Worm (Caenorhabditis elegans) whole organism, L4/young adult: ENCODE measurements around the gene C18E9.7.

Experiments
- W03F9.2 ChIP-seq: fragments of 150-350 bp; optimal IDR thresholded peaks from 2 replicates; lab custom pipeline; 2014; ENCODE audit warnings: missing biosample characterization, missing genetic modification characterization
- dao-5 ChIP-seq: sonication (generic microtip); optimal IDR thresholded peaks from 2 replicates; lab custom pipeline; 2016; ENCODE audit warnings: missing genotype, missing genetic modification characterization, moderate library complexity, missing compliant biosample characterization
- him-1 ChIP-seq: sonication (generic microtip); optimal IDR thresholded peaks from 2 replicates; lab custom pipeline; 2016; ENCODE audit warnings: missing genotype, missing genetic modification reagents, missing genetic modification characterization, missing compliant biosample characterization

C18E9.7 gene

DNA sequence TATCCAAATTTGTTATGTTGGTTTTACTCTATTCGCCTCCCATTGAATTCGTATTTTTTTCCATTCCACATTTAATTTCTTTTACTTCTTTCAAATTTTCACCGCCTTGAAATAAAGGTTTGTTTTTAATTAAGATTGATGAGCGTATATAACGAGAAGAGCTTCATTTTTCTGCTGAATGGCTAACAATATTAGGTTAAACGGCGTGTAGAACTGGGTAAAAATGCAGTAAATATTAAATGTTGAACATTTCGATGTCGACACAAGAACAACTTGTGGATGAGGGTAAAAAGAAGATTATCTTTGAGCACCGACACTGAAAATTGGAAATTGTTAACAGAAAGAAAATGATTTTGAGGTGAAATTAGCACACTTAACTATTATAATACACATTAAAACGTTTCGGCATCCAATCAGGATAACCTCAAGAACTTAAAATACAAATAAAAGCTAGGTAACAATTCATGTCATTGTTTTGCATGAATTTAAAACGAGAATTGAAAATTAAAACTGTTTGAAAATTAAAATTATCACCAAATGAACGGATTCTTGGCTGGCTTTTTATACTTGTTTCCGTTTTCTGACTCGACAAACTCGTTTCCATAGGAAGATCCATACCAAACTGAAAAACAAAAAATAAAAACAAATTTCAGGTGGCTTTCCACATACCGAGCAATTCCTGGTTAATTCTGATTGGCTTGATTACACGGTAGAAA, 43.5 kb downstream of the C18E9.7 start:
- TF ChIP-seq dao-5 (tag; lab: Kevin White, UChicago), result no peak
- no peak for TF ChIP-seq him-1 (tag; lab: Kevin White, UChicago)
- TF ChIP-seq W03F9.2, result no peak

DNA sequence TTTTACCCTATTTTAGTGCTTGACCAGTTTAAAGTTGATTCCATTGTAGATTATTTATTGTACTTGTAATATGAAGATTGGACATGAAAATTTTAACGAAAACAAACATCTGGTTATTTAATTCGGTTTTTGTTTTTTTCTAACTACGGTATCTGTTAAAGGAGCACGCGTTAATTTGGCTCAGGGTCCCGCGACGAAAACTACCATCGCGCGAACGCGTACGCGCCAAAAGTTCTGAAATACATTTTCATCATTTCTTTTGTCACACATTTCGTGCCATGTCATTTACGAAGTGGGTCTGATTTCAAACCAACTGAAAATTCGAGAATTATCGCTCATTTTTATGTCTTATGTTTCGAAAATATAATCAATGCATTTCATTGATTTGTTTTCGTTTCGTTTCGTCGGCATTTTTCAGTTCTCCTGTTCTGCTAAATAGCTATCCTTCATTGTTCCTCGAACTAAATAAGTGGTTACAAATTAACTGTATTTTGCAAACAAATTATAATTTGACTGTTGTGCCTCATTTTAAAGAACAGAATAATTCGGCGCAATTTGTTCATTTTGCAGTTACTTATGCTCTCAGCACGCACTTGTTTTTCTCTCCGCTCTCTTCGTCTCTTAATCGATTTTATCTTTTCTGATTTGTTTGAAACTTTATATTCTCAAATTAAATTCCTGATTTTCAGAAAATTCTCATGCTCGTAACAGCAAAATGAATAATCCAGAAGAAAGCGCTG, 48.7 kb downstream of the C18E9.7 start, which contains the start of gene T21B10.3:
T21B10.3 (plus strand) TSS at position 690 of the 740 bp plus-strand sequence.
- peak; percentile 22 for TF ChIP-seq him-1 (tag; lab: Kevin White, UChicago)
- TF ChIP-seq W03F9.2, result peak; percentile 68
- no peak for TF ChIP-seq dao-5 (tag; lab: Kevin White, UChicago)

DNA sequence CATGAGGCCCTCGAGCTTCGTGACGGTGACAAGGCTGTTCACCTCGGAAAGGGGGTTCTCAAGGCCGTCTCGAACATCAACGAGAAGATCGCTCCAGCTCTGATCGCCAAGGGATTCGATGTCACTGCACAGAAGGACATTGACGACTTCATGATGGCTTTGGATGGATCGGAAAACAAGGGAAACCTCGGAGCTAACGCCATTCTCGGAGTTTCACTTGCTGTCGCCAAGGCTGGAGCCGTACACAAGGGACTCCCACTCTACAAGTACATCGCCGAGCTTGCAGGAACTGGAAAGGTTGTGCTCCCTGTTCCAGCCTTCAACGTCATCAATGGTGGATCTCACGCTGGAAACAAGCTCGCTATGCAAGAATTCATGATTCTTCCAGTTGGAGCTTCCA, 50.2 kb downstream of the C18E9.7 start:
- TF ChIP-seq dao-5 (tag; lab: Kevin White, UChicago), result no peak
- no peak for TF ChIP-seq him-1 (tag; lab: Kevin White, UChicago)
- TF ChIP-seq W03F9.2, result no peak

DNA sequence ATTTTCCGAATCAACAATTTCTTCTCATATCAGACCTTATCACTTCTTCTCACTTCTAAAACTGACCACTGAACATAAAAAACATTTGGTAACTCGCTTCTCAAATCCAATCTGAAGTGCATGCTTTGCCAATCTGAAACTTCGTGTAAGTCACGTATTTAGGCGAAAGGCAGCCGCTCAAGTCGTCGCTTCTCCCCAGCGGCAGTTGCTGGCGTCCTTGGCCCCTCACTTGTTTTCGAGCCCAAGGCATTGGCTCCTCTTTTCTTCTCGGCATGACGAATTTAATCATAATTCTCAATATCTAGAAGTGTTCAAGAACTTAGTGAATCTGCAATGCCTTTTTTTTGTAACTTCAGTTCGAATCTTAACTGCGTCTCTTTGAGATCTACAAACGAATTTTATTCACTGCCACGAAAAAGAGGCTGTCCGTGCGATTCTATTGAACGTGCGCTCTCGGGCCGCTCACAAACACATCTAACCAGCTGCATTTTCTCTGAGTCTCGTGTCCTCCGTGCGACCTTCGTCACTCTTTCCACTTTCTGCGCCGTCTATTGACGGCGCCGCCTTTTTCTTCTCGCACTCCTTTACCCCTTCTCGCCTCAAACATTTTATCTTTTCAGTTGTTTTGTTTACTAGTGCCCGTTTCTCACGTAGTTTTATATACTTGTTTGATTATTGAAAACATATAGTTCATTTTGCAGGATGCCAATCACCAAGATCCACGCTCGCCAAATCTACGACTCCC, 51.0 kb downstream of the C18E9.7 start:
- no peak for TF ChIP-seq W03F9.2

DNA sequence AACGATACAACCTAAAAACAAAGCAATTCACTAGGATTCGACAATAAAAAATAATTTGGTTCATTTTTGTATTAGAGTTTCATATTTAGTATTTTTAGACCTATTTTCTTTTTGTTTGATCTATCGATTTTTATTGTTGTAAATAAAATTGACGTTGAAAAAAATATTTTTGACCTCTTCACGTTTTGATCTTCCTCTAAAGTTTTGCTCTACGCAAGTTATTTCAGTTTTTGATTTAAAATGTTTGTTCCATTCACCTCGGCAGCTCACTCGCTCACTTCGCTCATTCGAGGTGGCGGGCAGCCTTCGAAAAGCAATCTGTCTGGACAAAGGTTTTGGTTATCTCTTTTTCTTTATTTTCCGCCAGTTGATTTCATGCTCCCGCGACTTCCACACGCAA, 51.8 kb downstream of the C18E9.7 start, which contains the start of gene enol-1:
enol-1 (plus strand) TSS at position 235 of the 400 bp plus-strand sequence.
- TF ChIP-seq W03F9.2, result no peak
- no peak for TF ChIP-seq him-1 (tag; lab: Kevin White, UChicago)
- TF ChIP-seq dao-5 (tag; lab: Kevin White, UChicago), result no peak

DNA sequence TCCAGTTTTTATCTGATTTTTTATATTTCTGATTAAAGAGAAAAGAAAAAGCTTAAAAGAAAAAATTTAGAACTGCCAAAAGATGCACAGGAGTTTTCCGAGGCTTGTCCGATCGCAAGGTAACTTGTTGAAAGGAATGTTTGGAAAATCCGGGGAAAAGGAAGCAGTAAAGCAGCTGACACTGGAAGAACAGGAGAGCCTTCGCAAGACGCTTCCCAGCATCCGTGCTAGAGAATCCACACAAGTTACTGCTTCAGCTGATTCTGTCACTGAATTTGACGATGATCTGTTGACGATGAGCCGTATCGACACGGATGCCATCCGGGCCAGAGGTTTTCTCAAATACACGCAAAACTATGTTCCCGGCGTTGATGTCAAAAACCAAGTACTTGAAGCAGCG, 52.8 kb downstream of the C18E9.7 start, which contains the start of gene mrpl-50:
mrpl-50 (plus strand) TSS at position 71 of the 400 bp plus-strand sequence.
- no peak for TF ChIP-seq W03F9.2
- no peak for TF ChIP-seq dao-5 (tag; lab: Kevin White, UChicago)
- no peak for TF ChIP-seq him-1 (tag; lab: Kevin White, UChicago)
